Worm (Caenorhabditis elegans): ENCODE data around the gene noa-1.

- no peak for TF ChIP-seq ama-1 (optimal IDR thresholded peaks at IDR 0.05)
- no peak for TF ChIP-seq hmbx-1 (tag; optimal IDR thresholded peaks at IDR 0.05)
Observed at ce11 chrII:13505977-13506568, 34.8 kb downstream of the noa-1 start.
